Worm (Caenorhabditis elegans): ENCODE measurements around the gene nasp-1.
A peak's percentile ranks its signal among the peaks of the same experiment; 100 is the strongest.

nasp-1 gene

DNA sequence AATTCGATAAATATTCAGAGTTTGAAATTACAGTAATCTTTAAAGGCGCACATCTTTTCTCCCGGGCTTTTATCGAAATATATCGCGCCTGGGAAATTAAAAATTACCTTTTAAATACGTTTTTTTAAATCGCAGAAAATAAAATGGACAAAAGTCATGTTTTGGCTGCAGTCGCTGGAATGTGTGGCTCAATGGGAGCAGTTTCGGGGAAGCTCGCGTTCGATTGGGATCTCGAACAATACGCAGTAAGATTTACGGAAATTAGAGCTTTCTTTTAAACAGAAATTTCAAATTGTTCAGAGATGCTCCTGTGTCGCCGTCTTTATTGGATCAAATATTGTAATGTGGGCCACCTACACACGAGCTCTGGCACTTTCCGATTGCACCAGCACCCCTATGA is 23.1 kb downstream of the nasp-1 start, which contains the start of gene F40F8.12:
Gene F40F8.12 (plus strand): TSS at position 301 of the 400 bp plus-strand sequence.
- no peak for TF ChIP-seq F33H1.4 (GFP tag; IDR thresholded peaks at IDR 0.05)
- no peak for TF ChIP-seq hrde-1 (tag; optimal IDR thresholded peaks at IDR 0.05; ENCODE audit: borderline replicate concordance)
- peak; percentile 45 for TF ChIP-seq madf-8 (GFP tag; conservative IDR thresholded peaks at IDR 0.05)
- no peak for TF ChIP-seq attf-5 (GFP tag; optimal IDR thresholded peaks at IDR 0.05)
- peak; percentile 42; the same call in 1 of the 2 replicates for TF ChIP-seq madf-6 (GFP tag; IDR thresholded peaks at IDR 0.05)
- TF ChIP-seq lsl-1 (GFP tag; optimal IDR thresholded peaks at IDR 0.05): peak; percentile 54

ce11 chrII:11132542-11132941 is 26.1 kb downstream of the nasp-1 start, which contains the start of gene F40F8.11:
TSS of gene F40F8.11 (minus strand) at chrII:11132590.
- peak; percentile 82 for TF ChIP-seq mcd-1 (GFP tag; IDR thresholded peaks at IDR 0.05)
- no peak for TF ChIP-seq ama-1 (optimal IDR thresholded peaks at IDR 0.05)
- TF ChIP-seq ama-1 (GFP tag; optimal IDR thresholded peaks at IDR 0.05): no peak
- no peak for TF ChIP-seq akir-1 (GFP tag; optimal IDR thresholded peaks at IDR 0.05)
- TF ChIP-seq lin-54 (GFP tag; optimal IDR thresholded peaks at IDR 0.05): peak; percentile 55
- TF ChIP-seq lag-1 (GFP tag; IDR thresholded peaks at IDR 0.05): no peak
- peak; percentile 65 for TF ChIP-seq efl-1 (GFP tag; optimal IDR thresholded peaks at IDR 0.05)
- TF ChIP-seq hrde-1 (tag; optimal IDR thresholded peaks at IDR 0.05; ENCODE audit: borderline replicate concordance): no peak
- peak in 1 of 3 experiments; percentile 59 for TF ChIP-seq lin-35 (GFP tag; optimal IDR thresholded peaks at IDR 0.05)
- TF ChIP-seq Y79H2A.3 (GFP tag; conservative IDR thresholded peaks at IDR 0.05): no peak
- TF ChIP-seq cebp-2 (GFP tag; IDR thresholded peaks at IDR 0.05): no peak
- TF ChIP-seq egl-18 (GFP tag; IDR thresholded peaks at IDR 0.05): no peak
- no peak for TF ChIP-seq C17E4.6 (GFP tag; IDR thresholded peaks at IDR 0.05)
- TF ChIP-seq nfya-1 (tag; optimal IDR thresholded peaks at IDR 0.05; ENCODE audit: borderline replicate concordance, insufficient read depth): no peak
- no peak for TF ChIP-seq sptf-2 (GFP tag; optimal IDR thresholded peaks at IDR 0.05)
- no peak for TF ChIP-seq ztf-6 (GFP tag; IDR thresholded peaks at IDR 0.05)
- no peak for TF ChIP-seq egrh-3 (GFP tag; IDR thresholded peaks at IDR 0.05)
- no peak for TF ChIP-seq T07F8.4 (tag; optimal IDR thresholded peaks at IDR 0.05)
- no peak for TF ChIP-seq bed-1 (GFP tag; IDR thresholded peaks at IDR 0.05)

- no peak for TF ChIP-seq T26A5.8 (tag; optimal IDR thresholded peaks at IDR 0.05)
- no peak for TF ChIP-seq T07F8.4 (tag; optimal IDR thresholded peaks at IDR 0.05)
- TF ChIP-seq F33H1.4 (GFP tag; IDR thresholded peaks at IDR 0.05): no peak
- TF ChIP-seq ekl-4 (GFP tag; IDR thresholded peaks at IDR 0.05): no peak
- no peak for TF ChIP-seq mxl-1 (tag; optimal IDR thresholded peaks at IDR 0.05)
- TF ChIP-seq unc-62 (GFP tag; optimal IDR thresholded peaks at IDR 0.05): no peak
These were observed 28.4 kb downstream of the nasp-1 start, which contains the start of gene F40F8.5 for ce11 chrII:11134828-11135227. TSS of gene F40F8.5 (minus strand) at chrII:11134928.

ce11 chrII:11135773-11136172 is 29.4 kb downstream of the nasp-1 start:
- no peak for TF ChIP-seq dox-1 (GFP tag; IDR thresholded peaks at IDR 0.05)
- TF ChIP-seq nhr-80 (tag; optimal IDR thresholded peaks at IDR 0.05): peak; percentile 18

DNA sequence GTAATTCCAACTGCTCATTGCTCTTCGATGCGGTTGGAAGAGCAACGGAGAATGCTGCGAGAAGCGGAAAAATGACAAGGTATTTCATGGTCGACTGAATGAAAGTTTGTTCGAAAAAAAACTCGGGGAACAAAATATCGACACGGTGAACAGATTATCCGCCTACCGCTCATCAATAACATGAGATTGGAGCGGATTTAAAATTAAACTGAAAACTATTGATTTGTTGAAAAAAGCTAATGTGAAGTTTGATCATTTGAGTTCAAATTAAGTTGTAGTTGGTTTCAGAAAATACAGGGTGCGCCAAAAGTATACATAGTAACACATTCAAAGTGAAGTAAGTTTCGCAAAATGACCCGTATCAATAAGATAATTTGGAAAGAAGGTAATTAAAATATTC is 33.7 kb downstream of the nasp-1 start, which contains the start of gene F40F8.4:
Gene F40F8.4 (minus strand): TSS at position 101 of the 400 bp plus-strand sequence.
- no peak for TF ChIP-seq B0019.2 (GFP tag; conservative IDR thresholded peaks at IDR 0.05)
- no peak for TF ChIP-seq ama-1 (optimal IDR thresholded peaks at IDR 0.05)
- TF ChIP-seq ama-1 (GFP tag; optimal IDR thresholded peaks at IDR 0.05): no peak
- TF ChIP-seq F33H1.4 (GFP tag; IDR thresholded peaks at IDR 0.05): no peak
